Worm (Caenorhabditis elegans): Measurements from ENCODE around the gene egrh-2.

Gene egrh-2

ce11 chrIV:949940-950592, 40.2 kb downstream of the egrh-2 start:
- no peak for TF ChIP-seq ceh-2 (tag; optimal IDR thresholded peaks at IDR 0.05)
- TF ChIP-seq ama-1 (optimal IDR thresholded peaks at IDR 0.05) = no peak
- TF ChIP-seq fkh-6 (tag; optimal IDR thresholded peaks at IDR 0.05) = no peak
- TF ChIP-seq hlh-6 (tag; optimal IDR thresholded peaks at IDR 0.05) = no peak
- TF ChIP-seq ceh-48 (tag; optimal IDR thresholded peaks at IDR 0.05) = no peak
- TF ChIP-seq ahr-1 (tag; optimal IDR thresholded peaks at IDR 0.05) = no peak
- TF ChIP-seq ceh-14 (tag; optimal IDR thresholded peaks at IDR 0.05) = no peak
- TF ChIP-seq ceh-34 (tag; optimal IDR thresholded peaks at IDR 0.05) = no peak
- no peak for TF ChIP-seq ceh-45 (GFP tag; IDR thresholded peaks at IDR 0.05)
- TF ChIP-seq ceh-9 (tag; optimal IDR thresholded peaks at IDR 0.05) = no peak
- no peak for TF ChIP-seq ceh-18 (tag; optimal IDR thresholded peaks at IDR 0.05)
- TF ChIP-seq ttx-3 (tag; optimal IDR thresholded peaks at IDR 0.05) = no peak
- TF ChIP-seq unc-3 (GFP tag; conservative IDR thresholded peaks at IDR 0.05) = no peak
- no peak for TF ChIP-seq unc-3 (tag; optimal IDR thresholded peaks at IDR 0.05)
- TF ChIP-seq sox-4 (tag; optimal IDR thresholded peaks at IDR 0.05) = no peak
- TF ChIP-seq lin-11 (tag; optimal IDR thresholded peaks at IDR 0.05) = no peak
- no peak for TF ChIP-seq pqm-1 (tag; optimal IDR thresholded peaks at IDR 0.05)
- no peak for TF ChIP-seq tbx-7 (tag; optimal IDR thresholded peaks at IDR 0.05)
- TF ChIP-seq mec-3 (tag; optimal IDR thresholded peaks at IDR 0.05; ENCODE audit: borderline replicate concordance) = no peak

ce11 chrIV:945601-946000, 44.7 kb downstream of the egrh-2 start, which contains the start of gene faah-3:
Gene faah-3, minus strand, starts transcription at chrIV:945653.
- TF ChIP-seq ceh-30 (tag; optimal IDR thresholded peaks at IDR 0.05) (no peak), elt-2 (tag; optimal IDR thresholded peaks at IDR 0.05) (peak; percentile 81)

ce11 chrIV:935725-936124, 54.5 kb downstream of the egrh-2 start, which contains the start of gene F58H7.1:
Gene F58H7.1, minus strand, starts transcription at chrIV:935825.
- no peak for TF ChIP-seq nfya-1 (tag; optimal IDR thresholded peaks at IDR 0.05)
- no peak for TF ChIP-seq pha-2 (tag; optimal IDR thresholded peaks at IDR 0.05)
- no peak for TF ChIP-seq ceh-22 (tag; optimal IDR thresholded peaks at IDR 0.05)
- TF ChIP-seq gmeb-2 (tag; optimal IDR thresholded peaks at IDR 0.05) = no peak

Measured in whole organism, late embryonic.